Fruit fly (Drosophila melanogaster) S2 (cell line): ENCODE measurements around the gene CG43051.

Source experiments
- CG8478 ChIP-seq: fragments of >200 bp; optimal IDR thresholded peaks from 2 replicates; lab custom pipeline; 2018
- CTCF ChIP-seq, 2 experiments: fragments of >200 bp; optimal IDR thresholded peaks; 2 replicates each; lab custom pipeline; 2018

Gene CG43051

dm6 chr2L:12507338-12508053 is at the start of gene CG43051:
TSS of gene CG43051 (plus strand) at chr2L:12507939.
- no peak for TF ChIP-seq CTCF (optimal IDR thresholded peaks at IDR 0.05; lab: Kevin White, UChicago)
- no peak for TF ChIP-seq CG8478

dm6 chr2L:12459191-12459590 is 48.5 kb upstream of the CG43051 start:
- no peak for TF ChIP-seq CG8478
- no peak for TF ChIP-seq CTCF (optimal IDR thresholded peaks at IDR 0.05; lab: Kevin White, UChicago)

- TF ChIP-seq CTCF (optimal IDR thresholded peaks at IDR 0.05; lab: Kevin White, UChicago) = no peak
- no peak for TF ChIP-seq CG8478
These were observed 47.9 kb upstream of the CG43051 start for dm6 chr2L:12459841-12460240.

dm6 chr2L:12460767-12461739 is 46.7 kb upstream of the CG43051 start:
- no peak for TF ChIP-seq CTCF (optimal IDR thresholded peaks at IDR 0.05; lab: Kevin White, UChicago)
- no peak for TF ChIP-seq CG8478

- TF ChIP-seq CTCF (optimal IDR thresholded peaks at IDR 0.05; lab: Kevin White, UChicago) (no peak), CG8478 (no peak)
These were observed 44.7 kb upstream of the CG43051 start for dm6 chr2L:12463037-12463436.

dm6 chr2L:12464065-12464464 is 43.7 kb upstream of the CG43051 start:
- no peak for TF ChIP-seq CTCF (optimal IDR thresholded peaks at IDR 0.05; lab: Kevin White, UChicago)
- TF ChIP-seq CG8478 = no peak

- TF ChIP-seq CG8478 (no peak), CTCF (optimal IDR thresholded peaks at IDR 0.05; lab: Kevin White, UChicago) (no peak)
These were observed 42.4 kb upstream of the CG43051 start for dm6 chr2L:12465164-12466011.

- TF ChIP-seq CG8478 (no peak), CTCF (optimal IDR thresholded peaks at IDR 0.05; lab: Kevin White, UChicago) (no peak)
These were observed 41.2 kb upstream of the CG43051 start for dm6 chr2L:12466506-12467043.

dm6 chr2L:12467673-12468072 is 40.1 kb upstream of the CG43051 start:
- TF ChIP-seq CG8478 = no peak
- TF ChIP-seq CTCF (optimal IDR thresholded peaks at IDR 0.05; lab: Kevin White, UChicago) = no peak

dm6 chr2L:12468813-12469212 is 38.9 kb upstream of the CG43051 start:
- no peak for TF ChIP-seq CG8478
- TF ChIP-seq CTCF (optimal IDR thresholded peaks at IDR 0.05; lab: Kevin White, UChicago) = no peak

dm6 chr2L:12469235-12469634 is 38.5 kb upstream of the CG43051 start:
- no peak for TF ChIP-seq CTCF (optimal IDR thresholded peaks at IDR 0.05; lab: Kevin White, UChicago)
- TF ChIP-seq CG8478 = no peak

dm6 chr2L:12471937-12472336 is 35.8 kb upstream of the CG43051 start:
- TF ChIP-seq CG8478 (no peak), CTCF (optimal IDR thresholded peaks at IDR 0.05; lab: Kevin White, UChicago) (no peak)

dm6 chr2L:12472988-12473387 is 34.8 kb upstream of the CG43051 start:
- TF ChIP-seq CTCF (optimal IDR thresholded peaks at IDR 0.05; lab: Kevin White, UChicago) (no peak), CG8478 (no peak)

- TF ChIP-seq CG8478 (no peak), CTCF (optimal IDR thresholded peaks at IDR 0.05; lab: Kevin White, UChicago) (no peak)
These were observed 34.2 kb upstream of the CG43051 start for dm6 chr2L:12473583-12473982.
